Fruit fly (Drosophila melanogaster) whole organism, embryonic: Measurements from ENCODE around the gene GAPcenA.
A peak's percentile ranks its signal among the peaks of the same experiment; 100 is the strongest.

Source experiments
- Abd-B ChIP-seq: fragments of 200-800 bp; sonication (Bioruptor generic); optimal IDR thresholded peaks from 2 replicates; lab custom pipeline; 2018; ENCODE audit warnings: missing biosample characterization, mild to moderate bottlenecking, missing genetic modification characterization, moderate library complexity
- Adf1 ChIP-seq: fragments of 200-800 bp; sonication (Bioruptor generic); IDR thresholded peaks from 2 replicates; pipeline ENCODE4 v1.3.6; 2022; ENCODE audit warnings: missing biosample characterization, missing genetic modification characterization
- Antp ChIP-seq: fragments of 200-800 bp; sonication (Bioruptor generic); optimal IDR thresholded peaks from 3 replicates; lab custom pipeline; 2016; ENCODE audit warnings: missing biosample characterization, missing genetic modification characterization
- Atf6 ChIP-seq: fragments of 200-800 bp; sonication (Bioruptor generic); IDR thresholded peaks from 2 replicates; pipeline ENCODE4 v1.3.6; 2022; ENCODE audit warnings: missing biosample characterization, missing genetic modification characterization
- Bdp1 ChIP-seq: fragments of 200-800 bp; sonication (Bioruptor generic); optimal IDR thresholded peaks from 3 replicates; lab custom pipeline; 2016; ENCODE audit warnings: missing biosample characterization, missing genetic modification characterization
- CG10366 ChIP-seq: fragments of 200-800 bp; sonication (Bioruptor generic); IDR thresholded peaks from 2 replicates; pipeline ENCODE4 v1.3.6; 2022; ENCODE audit warnings: missing biosample characterization, missing genetic modification characterization
- CG12391 ChIP-seq: fragments of 200-800 bp; sonication (Bioruptor generic); optimal IDR thresholded peaks from 3 replicates; lab custom pipeline; 2018; ENCODE audit warnings: missing biosample characterization, mild to moderate bottlenecking, missing genetic modification characterization, moderate library complexity
- CG13123 ChIP-seq: fragments of 200-800 bp; sonication (Bioruptor generic); optimal IDR thresholded peaks from 2 replicates; lab custom pipeline; 2016; ENCODE audit warnings: missing biosample characterization, missing genetic modification characterization
- CG15479 ChIP-seq: fragments of 200-800 bp; sonication (Bioruptor generic); optimal IDR thresholded peaks from 3 replicates; lab custom pipeline; 2019; ENCODE audit warnings: missing biosample characterization, mild to moderate bottlenecking, missing genetic modification characterization, moderate library complexity
- CG18619 ChIP-seq: fragments of 200-800 bp; sonication (Bioruptor generic); optimal IDR thresholded peaks from 3 replicates; lab custom pipeline; 2017; ENCODE audit warnings: missing biosample characterization, mild to moderate bottlenecking, missing genetic modification characterization
- CG31224 ChIP-seq: fragments of 200-800 bp; sonication (Bioruptor generic); IDR thresholded peaks from 2 replicates; pipeline ENCODE4 v1.3.6; 2022; ENCODE audit warnings: missing biosample characterization, missing genetic modification characterization
- CG6683 ChIP-seq: fragments of 200-800 bp; sonication (Bioruptor generic); optimal IDR thresholded peaks from 2 replicates; lab custom pipeline; 2017; ENCODE audit warnings: missing biosample characterization, mild to moderate bottlenecking, missing genetic modification characterization, missing genetic modification reagents
- CG6689 ChIP-seq: fragments of 200-800 bp; sonication (Bioruptor generic); IDR thresholded peaks from 2 replicates; pipeline ENCODE4 v1.3.6; 2022; ENCODE audit warnings: missing biosample characterization, missing genetic modification characterization
- CG8290 ChIP-seq, 3 experiments: fragments of 200-800 bp; sonication (Bioruptor generic); optimal IDR thresholded peaks; 2 replicates each; lab custom pipeline; 2016 to 2019; ENCODE audit warnings: missing biosample characterization in 3 of 3, missing genetic modification characterization in 3 of 3, mild to moderate bottlenecking in 2 of 3, moderate library complexity in 1 of 3
- HLH54F ChIP-seq: fragments of 200-800 bp; sonication (Bioruptor generic); optimal IDR thresholded peaks from 3 replicates; lab custom pipeline; 2016; ENCODE audit warnings: missing biosample characterization, missing genetic modification characterization
- HLHmδ ChIP-seq: fragments of 200-800 bp; sonication (Bioruptor generic); optimal IDR thresholded peaks from 2 replicates; lab custom pipeline; 2018; ENCODE audit warnings: missing biosample characterization, mild to moderate bottlenecking, missing genetic modification characterization, moderate library complexity
- Hey ChIP-seq: fragments of 200-800 bp; sonication (Bioruptor generic); optimal IDR thresholded peaks from 3 replicates; lab custom pipeline; 2018; ENCODE audit warnings: missing biosample characterization, mild to moderate bottlenecking, missing genetic modification characterization
- HmgD ChIP-seq: fragments of 200-800 bp; sonication (Bioruptor generic); optimal IDR thresholded peaks from 3 replicates; lab custom pipeline; 2016; ENCODE audit warnings: missing biosample characterization, missing genetic modification characterization
- Hsf ChIP-seq: fragments of 200-800 bp; sonication (Bioruptor generic); optimal IDR thresholded peaks from 3 replicates; lab custom pipeline; 2016; ENCODE audit warnings: missing biosample characterization, missing genetic modification characterization
- Max ChIP-seq: fragments of 200-800 bp; sonication (Bioruptor generic); optimal IDR thresholded peaks from 2 replicates; lab custom pipeline; 2016; ENCODE audit warnings: missing biosample characterization, mild to moderate bottlenecking, missing genetic modification characterization
- Side ChIP-seq: fragments of 200-800 bp; sonication (Bioruptor generic); optimal IDR thresholded peaks from 2 replicates; lab custom pipeline; 2016; ENCODE audit warnings: missing biosample characterization, missing genetic modification characterization
- Vsx1 ChIP-seq: fragments of 200-800 bp; sonication (Bioruptor generic); optimal IDR thresholded peaks from 2 replicates; lab custom pipeline; 2017; ENCODE audit warnings: missing biosample characterization, mild to moderate bottlenecking, missing genetic modification characterization, missing genetic modification reagents
- ac ChIP-seq: fragments of 200-800 bp; sonication (Bioruptor generic); optimal IDR thresholded peaks from 3 replicates; lab custom pipeline; 2017; ENCODE audit warnings: missing biosample characterization, mild to moderate bottlenecking, missing genetic modification characterization
- al ChIP-seq: fragments of 200-800 bp; sonication (Bioruptor generic); IDR thresholded peaks from 2 replicates; pipeline ENCODE4 v1.3.6; 2022; ENCODE audit warnings: missing biosample characterization, missing genetic modification characterization
- bab2 ChIP-seq: fragments of 200-800 bp; sonication (Bioruptor generic); optimal IDR thresholded peaks from 2 replicates; lab custom pipeline; 2016; ENCODE audit warnings: missing biosample characterization, missing genetic modification characterization
- cas ChIP-seq: fragments of 200-800 bp; sonication (Bioruptor generic); IDR thresholded peaks from 2 replicates; pipeline ENCODE4 v1.3.6; 2022; ENCODE audit warnings: missing biosample characterization, missing genetic modification characterization
- cato ChIP-seq: fragments of 200-800 bp; sonication (Bioruptor generic); optimal IDR thresholded peaks from 2 replicates; lab custom pipeline; 2016; ENCODE audit warnings: missing biosample characterization, missing genetic modification characterization, borderline replicate concordance
- chif ChIP-seq, 2 experiments: fragments of 200-800 bp; sonication (Bioruptor generic); optimal IDR thresholded peaks; 3 replicates each; lab custom pipeline; 2016; ENCODE audit warnings: missing biosample characterization in 2 of 2, missing genetic modification characterization in 2 of 2
- crol ChIP-seq: fragments of 200-800 bp; sonication (Bioruptor generic); IDR thresholded peaks from 2 replicates; pipeline ENCODE4 v1.3.6; 2022; ENCODE audit warnings: missing biosample characterization, missing genetic modification characterization
- crp ChIP-seq, 2 experiments: fragments of 200-800 bp; sonication (Bioruptor generic); optimal IDR thresholded peaks; 2 replicates in 1 of 2; 3 replicates in 1 of 2; lab custom pipeline; 2017; ENCODE audit warnings: missing biosample characterization in 2 of 2, missing genetic modification characterization in 2 of 2, mild to moderate bottlenecking in 1 of 2, moderate library complexity in 1 of 2
- fd102C ChIP-seq: fragments of 200-800 bp; sonication (Bioruptor generic); optimal IDR thresholded peaks from 2 replicates; lab custom pipeline; 2018; ENCODE audit warnings: missing biosample characterization, mild to moderate bottlenecking, missing genetic modification characterization, moderate library complexity
- gcm2 ChIP-seq: fragments of 200-800 bp; sonication (Bioruptor generic); optimal IDR thresholded peaks from 2 replicates; lab custom pipeline; 2016; ENCODE audit warnings: missing biosample characterization, missing genetic modification characterization
- insv ChIP-seq, 2 experiments: fragments of 200-800 bp; sonication (Bioruptor generic); optimal IDR thresholded peaks; 3 replicates each; lab custom pipeline; 2016 to 2018; ENCODE audit warnings: missing biosample characterization in 2 of 2, missing genetic modification characterization in 2 of 2
- kah ChIP-seq: fragments of 200-800 bp; sonication (Bioruptor generic); optimal IDR thresholded peaks from 2 replicates; lab custom pipeline; 2018; ENCODE audit warnings: missing biosample characterization, mild to moderate bottlenecking, missing genetic modification characterization
- maf-S ChIP-seq: fragments of 200-800 bp; sonication (Bioruptor generic); optimal IDR thresholded peaks from 2 replicates; lab custom pipeline; 2016; ENCODE audit warnings: missing biosample characterization, missing genetic modification characterization
- mirr ChIP-seq: fragments of 200-800 bp; sonication (Bioruptor generic); optimal IDR thresholded peaks from 3 replicates; lab custom pipeline; 2018; ENCODE audit warnings: missing biosample characterization, mild to moderate bottlenecking, missing genetic modification characterization
- oc ChIP-seq: fragments of 200-800 bp; sonication (Bioruptor generic); optimal IDR thresholded peaks from 2 replicates; lab custom pipeline; 2018; ENCODE audit warnings: missing biosample characterization, mild to moderate bottlenecking, missing genetic modification characterization, moderate library complexity
- otp ChIP-seq: fragments of 200-800 bp; sonication (Bioruptor generic); IDR thresholded peaks from 3 replicates; pipeline ENCODE4, ENCODE4 v1.3.6; 2022; ENCODE audit warnings: missing biosample characterization, missing genetic modification characterization
- pros ChIP-seq: fragments of 200-800 bp; sonication (Bioruptor generic); optimal IDR thresholded peaks from 3 replicates; lab custom pipeline; 2019; ENCODE audit warnings: missing biosample characterization, mild to moderate bottlenecking, missing genetic modification characterization, moderate library complexity
- salm ChIP-seq: fragments of 200-800 bp; sonication (Bioruptor generic); optimal IDR thresholded peaks from 2 replicates; lab custom pipeline; 2018; ENCODE audit warnings: missing biosample characterization, mild to moderate bottlenecking, missing genetic modification characterization
- sc ChIP-seq, 3 experiments: fragments of >200 bp in 2 of 3; fragments of 200-800 bp in 1 of 3; sonication (Bioruptor generic) in 1 of 3; optimal IDR thresholded peaks; 2 replicates in 2 of 3; 3 replicates in 1 of 3; lab custom pipeline; 2017; ENCODE audit warnings: mild to moderate bottlenecking in 1 of 3, missing biosample characterization in 1 of 3, missing genetic modification characterization in 1 of 3, missing genetic modification reagents in 1 of 3
- sd ChIP-seq: fragments of 200-800 bp; sonication (Bioruptor generic); optimal IDR thresholded peaks from 3 replicates; lab custom pipeline; 2018; ENCODE audit warnings: missing biosample characterization, mild to moderate bottlenecking, missing genetic modification characterization, moderate library complexity
- sens ChIP-seq: fragments of 200-800 bp; sonication (Bioruptor generic); peaks from one replicate; lab custom pipeline; 2016; ENCODE audit warnings: missing biosample characterization, missing genetic modification characterization
- slbo ChIP-seq: fragments of 200-800 bp; sonication (Bioruptor generic); IDR thresholded peaks from 2 replicates; pipeline ENCODE4 v1.3.6; 2022; ENCODE audit warnings: missing biosample characterization, missing genetic modification characterization
- slou ChIP-seq: fragments of 200-800 bp; sonication (Bioruptor generic); optimal IDR thresholded peaks from 3 replicates; lab custom pipeline; 2016; ENCODE audit warnings: missing biosample characterization, missing genetic modification characterization
- slp2 ChIP-seq: fragments of 200-800 bp; sonication (Bioruptor generic); optimal IDR thresholded peaks from 2 replicates; lab custom pipeline; 2016; ENCODE audit warnings: missing biosample characterization, missing genetic modification characterization
- ssp ChIP-seq: fragments of 200-800 bp; sonication (Bioruptor generic); IDR thresholded peaks from 2 replicates; pipeline ENCODE4 v1.3.6; 2022; ENCODE audit warnings: missing biosample characterization, missing genetic modification characterization
- tin ChIP-seq: fragments of 200-800 bp; sonication (Bioruptor generic); optimal IDR thresholded peaks from 3 replicates; lab custom pipeline; 2016; ENCODE audit warnings: missing biosample characterization, missing genetic modification characterization

GAPcenA gene

dm6 chr3L:8340264-8341095 is 5.9 kb upstream of the GAPcenA start, which contains the start of the genes Prim1 and CG7083 (continued):
- peak; percentile 47 for TF ChIP-seq CG8290 (GFP tag; optimal IDR thresholded peaks at IDR 0.05; lab: Kevin White, UChicago)
- TF ChIP-seq CG8290 (tag; optimal IDR thresholded peaks at IDR 0.05; lab: Kevin White, UChicago), result peak; percentile 36 to 72
- peak; percentile 37; the same call in 1 of the 2 replicates for TF ChIP-seq CG6689 (GFP tag; lab: Robert Waterston, UW)
- peak; percentile 20 for TF ChIP-seq salm (tag; lab: Kevin White, UChicago)
- peak; percentile 30 for TF ChIP-seq Vsx1 (GFP tag; lab: Kevin White, UChicago)
- peak; percentile 55 for TF ChIP-seq slp2 (GFP tag; lab: Kevin White, UChicago)
- no peak for TF ChIP-seq oc
- TF ChIP-seq Hsf (GFP tag; lab: Kevin White, UChicago), result peak; percentile 66
- peak; percentile 99 for TF ChIP-seq sd (tag; lab: Kevin White, UChicago)
- peak; percentile 34; the same call in 1 of the 2 replicates for TF ChIP-seq Atf6
- TF ChIP-seq kah (GFP tag; lab: Kevin White, UChicago), result no peak
- TF ChIP-seq CG6683 (GFP tag; lab: Kevin White, UChicago), result no peak
- TF ChIP-seq CG18619, result peak; percentile 64
- peak; percentile 60 for TF ChIP-seq Antp
- TF ChIP-seq CG12391, result peak; percentile 74
- peak; percentile 39 for TF ChIP-seq CG13123 (GFP tag; lab: Kevin White, UChicago)
- TF ChIP-seq HLHmδ (GFP tag; lab: Kevin White, UChicago), result no peak
- TF ChIP-seq Adf1 (GFP tag; lab: Robert Waterston, UW), result no peak
- TF ChIP-seq Max, result peak; percentile 72
- TF ChIP-seq crol (GFP tag; lab: Robert Waterston, UW), result no peak
- TF ChIP-seq Bdp1 (GFP tag; lab: Kevin White, UChicago), result peak; percentile 43
- TF ChIP-seq chif (GFP tag; optimal IDR thresholded peaks at IDR 0.05; lab: Kevin White, UChicago), result peak; percentile 51 to 60
- no peak for TF ChIP-seq cato (GFP tag; lab: Kevin White, UChicago)
- peak; percentile 75 for TF ChIP-seq slbo
- TF ChIP-seq tin, result peak; percentile 65
- TF ChIP-seq pros (GFP tag; lab: Kevin White, UChicago), result no peak
- TF ChIP-seq insv (GFP tag; optimal IDR thresholded peaks at IDR 0.05; lab: Kevin White, UChicago), result peak in 1 of 2 experiments; percentile 55
- TF ChIP-seq maf-S (GFP tag; lab: Kevin White, UChicago), result peak; percentile 39
- peak; percentile 93 to 97 for TF ChIP-seq crp (GFP tag; optimal IDR thresholded peaks at IDR 0.05; lab: Kevin White, UChicago)
- peak; percentile 26 for TF ChIP-seq HmgD
- TF ChIP-seq ssp (GFP tag; lab: Robert Waterston, UW), result no peak
- TF ChIP-seq bab2, result peak; percentile 61
- TF ChIP-seq Side (GFP tag; lab: Kevin White, UChicago), result peak; percentile 25
- TF ChIP-seq fd102C (GFP tag; lab: Kevin White, UChicago), result no peak
- no peak for TF ChIP-seq gcm2
- peak; percentile 50 for TF ChIP-seq Abd-B (GFP tag; lab: Kevin White, UChicago)
- TF ChIP-seq otp, result 0 out of 3 replicates have a peak, but pooled peaks have one; percentile 9
- peak; percentile 38 for TF ChIP-seq slou (GFP tag; lab: Kevin White, UChicago)
- peak; percentile 0 for TF ChIP-seq ac (GFP tag; lab: Kevin White, UChicago)
- no peak for TF ChIP-seq Hey (tag; lab: Kevin White, UChicago)
- peak; percentile 12; the same call in 1 of the 2 replicates for TF ChIP-seq CG10366 (GFP tag; lab: Robert Waterston, UW)
- peak; percentile 32 for TF ChIP-seq mirr (GFP tag; lab: Kevin White, UChicago)
- TF ChIP-seq sc (optimal IDR thresholded peaks at IDR 0.05; lab: Kevin White, UChicago), result no peak
- peak; percentile 48 for TF ChIP-seq sc (GFP tag; optimal IDR thresholded peaks at IDR 0.05; lab: Kevin White, UChicago)
- 0 out of 2 replicates have a peak, but pooled peaks have one; percentile 35 for TF ChIP-seq al (GFP tag; lab: Robert Waterston, UW)
- TF ChIP-seq CG31224 (GFP tag; lab: Robert Waterston, UW), result peak; percentile 18; the same call in 1 of the 2 replicates
- TF ChIP-seq CG15479 (GFP tag; lab: Kevin White, UChicago), result peak; percentile 33
- peak; percentile 71 for TF ChIP-seq HLH54F
- TF ChIP-seq sens (GFP tag; lab: Kevin White, UChicago), result peak; percentile 93
- no peak for TF ChIP-seq cas (GFP tag; lab: Robert Waterston, UW)
